Fruit fly (Drosophila melanogaster): ENCODE measurements around the gene Swip-1.

dm6 chr2L:18974063-18974779, 12.9 kb downstream of the Swip-1 start, which contains the start of the genes L2HGDH and CG10431:
- TF ChIP-seq pan (optimal IDR thresholded peaks at IDR 0.05) (no peak), Dll (optimal IDR thresholded peaks at IDR 0.05) (no peak)

All from whole organism.